Worm (Caenorhabditis elegans) whole organism, young adult: Measurements from ENCODE around the gene hira-1.

Experiments used
- B0019.2 ChIP-seq: fragments of 200-800 bp; sonication (Bioruptor generic); conservative IDR thresholded peaks from 2 replicates; pipeline ENCODE4 v1.3.6; 2022; ENCODE audit warnings: missing genetic modification reagents, missing genetic modification characterization, missing compliant biosample characterization
- B0261.1 ChIP-seq: sonication (generic microtip); optimal IDR thresholded peaks from 2 replicates; lab custom pipeline; 2016; ENCODE audit warnings: mild to moderate bottlenecking, missing genetic modification characterization, moderate library complexity, missing compliant biosample characterization
- D2030.7 ChIP-seq: fragments of 200-800 bp; sonication (Bioruptor generic); IDR thresholded peaks from 2 replicates; pipeline ENCODE4 v1.3.6; 2022; ENCODE audit warnings: missing genetic modification reagents, missing genetic modification characterization, missing compliant biosample characterization
- F22D6.2 ChIP-seq: sonication (generic microtip); optimal IDR thresholded peaks from 2 replicates; lab custom pipeline; 2016; ENCODE audit warnings: mild to moderate bottlenecking, missing genetic modification characterization, missing compliant biosample characterization
- F33H1.4 ChIP-seq: fragments of 200-800 bp; sonication (Bioruptor generic); IDR thresholded peaks from 2 replicates; pipeline ENCODE4 v1.3.6; 2022; ENCODE audit warnings: missing genetic modification reagents, missing genetic modification characterization, missing compliant biosample characterization
- F49E8.2 ChIP-seq: sonication (generic microtip); optimal IDR thresholded peaks from 3 replicates; lab custom pipeline; 2017; ENCODE audit warnings: missing genetic modification characterization, mild to moderate bottlenecking, missing compliant biosample characterization, antibody characterized with exemption, moderate library complexity; ENCODE audit not compliant: insufficient read depth
- F52B5.7 ChIP-seq: sonication (generic microtip); optimal IDR thresholded peaks from 2 replicates; lab custom pipeline; 2016; ENCODE audit warnings: mild to moderate bottlenecking, missing genetic modification characterization, missing compliant biosample characterization
- F57A8.1 ChIP-seq: fragments of 200-800 bp; sonication (Bioruptor generic); optimal IDR thresholded peaks from 2 replicates; lab custom pipeline; 2018; ENCODE audit warnings: mild to moderate bottlenecking, missing genetic modification characterization, moderate library complexity, missing compliant biosample characterization
- Y67H2A.10 ChIP-seq: fragments of 200-800 bp; sonication (Bioruptor generic); conservative IDR thresholded peaks from 2 replicates; pipeline ENCODE4 v1.3.6; 2022; ENCODE audit warnings: missing genetic modification reagents, missing genetic modification characterization, missing compliant biosample characterization
- aptf-3 ChIP-seq: fragments of 200-800 bp; sonication (Bioruptor generic); IDR thresholded peaks from 2 replicates; pipeline ENCODE4 v1.3.6; 2022; ENCODE audit warnings: missing genetic modification characterization, missing compliant biosample characterization
- atf-7 ChIP-seq: sonication (generic microtip); optimal IDR thresholded peaks from 2 replicates; lab custom pipeline; 2017; ENCODE audit warnings: mild to moderate bottlenecking, missing genetic modification characterization, missing compliant biosample characterization
- athp-1 ChIP-seq: sonication (generic microtip); optimal IDR thresholded peaks from 2 replicates; lab custom pipeline; 2017; ENCODE audit warnings: mild to moderate bottlenecking, missing genetic modification characterization, missing compliant biosample characterization
- attf-6 ChIP-seq: fragments of 200-800 bp; sonication (Bioruptor generic); IDR thresholded peaks from 2 replicates; pipeline ENCODE4 v1.3.6; 2022; ENCODE audit warnings: missing genetic modification reagents, missing genetic modification characterization, missing compliant biosample characterization
- ceh-91 ChIP-seq: fragments of 200-800 bp; sonication (Bioruptor generic); IDR thresholded peaks from 2 replicates; pipeline ENCODE4 v1.3.6; 2022; ENCODE audit warnings: missing genetic modification reagents, missing genetic modification characterization, missing compliant biosample characterization
- die-1 ChIP-seq: sonication (generic microtip); optimal IDR thresholded peaks from 2 replicates; lab custom pipeline; 2016; ENCODE audit warnings: missing genotype, mild to moderate bottlenecking, missing genetic modification characterization, missing compliant biosample characterization
- dox-1 ChIP-seq: fragments of 200-800 bp; sonication (Bioruptor generic); IDR thresholded peaks from 2 replicates; pipeline ENCODE4 v1.3.6; 2022; ENCODE audit warnings: missing genetic modification reagents, missing genetic modification characterization, missing compliant biosample characterization
- efl-1 ChIP-seq: fragments of 150-350 bp; optimal IDR thresholded peaks from 2 replicates; lab custom pipeline; 2014; ENCODE audit warnings: missing biosample characterization, missing genetic modification reagents, missing genetic modification characterization
- egrh-3 ChIP-seq: fragments of 200-800 bp; sonication (Bioruptor generic); IDR thresholded peaks from 2 replicates; pipeline ENCODE4 v1.3.6; 2022; ENCODE audit warnings: missing genetic modification reagents, missing genetic modification characterization, missing compliant biosample characterization
- hlh-12 ChIP-seq: sonication (generic microtip); optimal IDR thresholded peaks from 2 replicates; lab custom pipeline; 2016; ENCODE audit warnings: missing genetic modification characterization, missing compliant biosample characterization
- hlh-26 ChIP-seq: fragments of 200-800 bp; sonication (Bioruptor generic); conservative IDR thresholded peaks from 2 replicates; pipeline ENCODE4 v1.3.6; 2022; ENCODE audit warnings: missing genetic modification reagents, missing genetic modification characterization, missing compliant biosample characterization
- hmg-1.2 ChIP-seq: fragments of 200-800 bp; sonication (Bioruptor generic); IDR thresholded peaks from 2 replicates; pipeline ENCODE4 v1.3.6; 2022; ENCODE audit warnings: missing genetic modification reagents, missing genetic modification characterization, missing compliant biosample characterization
- hrde-1 ChIP-seq: sonication (generic microtip); optimal IDR thresholded peaks from 2 replicates; lab custom pipeline; 2016; ENCODE audit warnings: missing genetic modification characterization, mild to moderate bottlenecking, missing compliant biosample characterization, moderate library complexity, missing genotype, missing genetic modification reagents, borderline replicate concordance
- lin-26 ChIP-seq: fragments of 200-800 bp; sonication (Bioruptor generic); IDR thresholded peaks from 2 replicates; pipeline ENCODE4 v1.3.6; 2022; ENCODE audit warnings: missing genetic modification reagents, missing genetic modification characterization, missing compliant biosample characterization
- lin-40 ChIP-seq: sonication (generic microtip); optimal IDR thresholded peaks from 2 replicates; lab custom pipeline; 2016; ENCODE audit warnings: missing genetic modification characterization, mild to moderate bottlenecking, missing compliant biosample characterization, missing genotype, missing genetic modification reagents
- lir-1 ChIP-seq: fragments of 200-800 bp; sonication (Bioruptor generic); conservative IDR thresholded peaks from 2 replicates; pipeline ENCODE4 v1.3.6; 2022; ENCODE audit warnings: missing genetic modification reagents, missing genetic modification characterization, missing compliant biosample characterization
- lsl-1 ChIP-seq: fragments of 200-800 bp; sonication (Bioruptor generic); optimal IDR thresholded peaks from 2 replicates; lab custom pipeline; 2018; ENCODE audit warnings: mild to moderate bottlenecking, missing genetic modification characterization, moderate library complexity, missing compliant biosample characterization
- lsy-27 ChIP-seq: sonication (generic microtip); optimal IDR thresholded peaks from 2 replicates; lab custom pipeline; 2017; ENCODE audit warnings: missing genetic modification characterization, mild to moderate bottlenecking, missing compliant biosample characterization, antibody characterized with exemption, missing genotype, borderline replicate concordance; ENCODE audit not compliant: insufficient read depth
- madf-3 ChIP-seq: fragments of 200-800 bp; sonication (Bioruptor generic); IDR thresholded peaks from 2 replicates; pipeline ENCODE4 v1.3.6; 2022; ENCODE audit warnings: missing genetic modification reagents, missing genetic modification characterization, missing compliant biosample characterization
- madf-6 ChIP-seq: fragments of 200-800 bp; sonication (Bioruptor generic); IDR thresholded peaks from 2 replicates; pipeline ENCODE4 v1.3.6; 2022; ENCODE audit warnings: missing genetic modification reagents, missing genetic modification characterization, missing compliant biosample characterization
- madf-8 ChIP-seq: fragments of 200-800 bp; sonication (Bioruptor generic); conservative IDR thresholded peaks from 2 replicates; pipeline ENCODE4 v1.3.6; 2022; ENCODE audit warnings: missing genetic modification reagents, missing genetic modification characterization, missing compliant biosample characterization
- mcd-1 ChIP-seq: fragments of 200-800 bp; sonication (Bioruptor generic); IDR thresholded peaks from 2 replicates; pipeline ENCODE4 v1.3.6; 2022; ENCODE audit warnings: missing genetic modification reagents, missing genetic modification characterization, missing compliant biosample characterization
- nfyb-1 ChIP-seq: fragments of 200-800 bp; sonication (Bioruptor generic); IDR thresholded peaks from 2 replicates; pipeline ENCODE4 v1.3.6; 2022; ENCODE audit warnings: missing genetic modification reagents, missing genetic modification characterization, missing compliant biosample characterization
- rpc-1 ChIP-seq, 2 experiments: fragments of 150-350 bp in 1 of 2; sonication (generic microtip) in 1 of 2; optimal IDR thresholded peaks; 2 replicates each; lab custom pipeline; 2014 to 2018; ENCODE audit warnings: missing biosample characterization in 1 of 2, missing genetic modification characterization in 1 of 2, missing genetic modification reagents in 1 of 2, missing genotype in 1 of 2
- sdz-38 ChIP-seq: sonication (generic microtip); optimal IDR thresholded peaks from 2 replicates; lab custom pipeline; 2016; ENCODE audit warnings: missing genotype, missing genetic modification characterization, missing compliant biosample characterization
- snpc-1.1 ChIP-seq: sonication (generic microtip); optimal IDR thresholded peaks from 2 replicates; lab custom pipeline; 2017; ENCODE audit warnings: missing genetic modification characterization, mild to moderate bottlenecking, missing compliant biosample characterization, antibody characterized with exemption, moderate library complexity, missing genotype, missing genetic modification reagents; ENCODE audit not compliant: insufficient read depth
- snpc-3.4 ChIP-seq: sonication (generic microtip); optimal IDR thresholded peaks from 2 replicates; lab custom pipeline; 2017; ENCODE audit warnings: missing genetic modification characterization, mild to moderate bottlenecking, missing compliant biosample characterization, antibody characterized with exemption, moderate library complexity, missing genotype, missing genetic modification reagents
- somi-1 ChIP-seq: fragments of 200-800 bp; sonication (Bioruptor generic); optimal IDR thresholded peaks from 2 replicates; lab custom pipeline; 2018; ENCODE audit warnings: mild to moderate bottlenecking, missing genetic modification characterization, missing compliant biosample characterization
- unc-130 ChIP-seq: sonication (generic microtip); optimal IDR thresholded peaks from 2 replicates; lab custom pipeline; 2016; ENCODE audit warnings: missing genetic modification reagents, missing genetic modification characterization, missing compliant biosample characterization
- xnd-1 ChIP-seq: sonication (generic microtip); optimal IDR thresholded peaks from 2 replicates; lab custom pipeline; 2016; ENCODE audit warnings: missing genotype, missing genetic modification reagents, missing genetic modification characterization, missing compliant biosample characterization
- zfh-2 ChIP-seq: fragments of 200-800 bp; sonication (Bioruptor generic); conservative IDR thresholded peaks from 2 replicates; pipeline ENCODE4 v1.3.6; 2022; ENCODE audit warnings: missing genetic modification reagents, missing genetic modification characterization, missing compliant biosample characterization
- ztf-22 ChIP-seq: fragments of 200-800 bp; sonication (Bioruptor generic); optimal IDR thresholded peaks from 2 replicates; lab custom pipeline; 2018; ENCODE audit warnings: mild to moderate bottlenecking, missing genetic modification characterization, moderate library complexity, missing compliant biosample characterization
- ztf-26 ChIP-seq: sonication (generic microtip); optimal IDR thresholded peaks from 2 replicates; lab custom pipeline; 2017; ENCODE audit warnings: missing genetic modification characterization, missing compliant biosample characterization

hira-1 gene

ce11 chrIII:5203310-5203709 lies 12.4 kb downstream of the hira-1 start:
- peak; percentile 45 for TF ChIP-seq F49E8.2
- peak; percentile 84 for TF ChIP-seq hrde-1 (tag; lab: Kevin White, UChicago)
- TF ChIP-seq lin-40 (tag; lab: Kevin White, UChicago), result no peak
- TF ChIP-seq unc-130 (GFP tag; lab: Kevin White, UChicago), result peak; percentile 40
- TF ChIP-seq madf-3 (GFP tag; lab: Robert Waterston, UW), result 0 out of 2 replicates have a peak, but pooled peaks have one; percentile 59
- TF ChIP-seq nfyb-1, result 0 out of 2 replicates have a peak, but pooled peaks have one; percentile 29
- TF ChIP-seq sdz-38 (tag; lab: Kevin White, UChicago), result no peak
- TF ChIP-seq B0261.1 (tag; lab: Kevin White, UChicago), result no peak
- TF ChIP-seq madf-6 (GFP tag; lab: Robert Waterston, UW), result 0 out of 2 replicates have a peak, but pooled peaks have one; percentile 20
- TF ChIP-seq mcd-1 (GFP tag; lab: Robert Waterston, UW), result no peak

- TF ChIP-seq snpc-3.4 (peak; percentile 2), die-1 (tag; lab: Kevin White, UChicago) (no peak), rpc-1 (optimal IDR thresholded peaks at IDR 0.05; lab: Kevin White, UChicago) (no peak), rpc-1 (tag; optimal IDR thresholded peaks at IDR 0.05; lab: Kevin White, UChicago) (no peak), madf-6 (GFP tag; lab: Robert Waterston, UW) (peak; percentile 55; the same call in 1 of the 2 replicates), B0019.2 (GFP tag; lab: Robert Waterston, UW) (no peak), athp-1 (tag; lab: Kevin White, UChicago) (no peak), F33H1.4 (peak; percentile 62; the same call in 1 of the 2 replicates), ceh-91 (GFP tag; lab: Robert Waterston, UW) (0 out of 2 replicates have a peak, but pooled peaks have one; percentile 30), efl-1 (GFP tag; lab: Kevin White, UChicago) (peak; percentile 11), egrh-3 (GFP tag; lab: Robert Waterston, UW) (no peak), lsl-1 (peak; percentile 69)
These were observed 16.0 kb downstream of the hira-1 start, which contains the start of gene morc-1 for ce11 chrIII:5206861-5207414. Gene morc-1, minus strand, starts transcription at chrIII:5206911.

ce11 chrIII:5208992-5209391 lies 18.1 kb downstream of the hira-1 start, which contains the start of gene syx-16:
Gene syx-16, minus strand, starts transcription at chrIII:5209109.
- TF ChIP-seq ztf-22 (GFP tag; lab: Kevin White, UChicago) (no peak), lir-1 (GFP tag; lab: Robert Waterston, UW) (no peak), snpc-1.1 (no peak), attf-6 (no peak), hlh-26 (GFP tag; lab: Robert Waterston, UW) (no peak), xnd-1 (tag; lab: Kevin White, UChicago) (peak; percentile 82), snpc-3.4 (no peak), F52B5.7 (tag; lab: Kevin White, UChicago) (no peak), zfh-2 (GFP tag; lab: Robert Waterston, UW) (no peak), nfyb-1 (no peak), dox-1 (peak; percentile 27; the same call in 1 of the 2 replicates), atf-7 (tag; lab: Kevin White, UChicago) (no peak), madf-6 (GFP tag; lab: Robert Waterston, UW) (peak; percentile 93), somi-1 (no peak), hmg-1.2 (GFP tag; lab: Robert Waterston, UW) (no peak), madf-3 (GFP tag; lab: Robert Waterston, UW) (no peak), ztf-26 (tag; lab: Kevin White, UChicago) (no peak), D2030.7 (GFP tag; lab: Robert Waterston, UW) (peak; percentile 35; the same call in 1 of the 2 replicates), F33H1.4 (peak; percentile 75), lsy-27 (no peak), madf-8 (GFP tag; lab: Robert Waterston, UW) (peak; percentile 90), hlh-12 (no peak), F57A8.1 (no peak), aptf-3 (GFP tag; lab: Robert Waterston, UW) (no peak), F22D6.2 (tag; lab: Kevin White, UChicago) (no peak), B0019.2 (GFP tag; lab: Robert Waterston, UW) (no peak), lsl-1 (peak; percentile 83), efl-1 (GFP tag; lab: Kevin White, UChicago) (no peak), lin-26 (GFP tag; lab: Robert Waterston, UW) (no peak), Y67H2A.10 (GFP tag; lab: Robert Waterston, UW) (no peak)
